Fruit fly (Drosophila melanogaster) whole organism, embryonic: Measurements from ENCODE around the gene CG7514.

Source experiments
- CG10431 ChIP-seq: fragments of 200-800 bp; sonication (Bioruptor generic); optimal IDR thresholded peaks from 3 replicates; lab custom pipeline; 2018; ENCODE audit warnings: missing biosample characterization, mild to moderate bottlenecking, missing genetic modification characterization
- CG11696 ChIP-seq: fragments of 200-800 bp; sonication (Bioruptor generic); IDR thresholded peaks from 2 replicates; pipeline ENCODE4 v1.3.6; 2022; ENCODE audit warnings: missing biosample characterization, missing genetic modification characterization
- CG17328 ChIP-seq: fragments of 200-800 bp; sonication (Bioruptor generic); IDR thresholded peaks from 2 replicates; pipeline ENCODE4 v1.3.6; 2022; ENCODE audit warnings: missing biosample characterization, missing genetic modification characterization
- Ets97D ChIP-seq: fragments of 200-800 bp; sonication (Bioruptor generic); optimal IDR thresholded peaks from 3 replicates; lab custom pipeline; 2016; ENCODE audit warnings: missing biosample characterization, missing genetic modification characterization
- Vsx1 ChIP-seq: fragments of 200-800 bp; sonication (Bioruptor generic); optimal IDR thresholded peaks from 2 replicates; lab custom pipeline; 2017; ENCODE audit warnings: missing biosample characterization, mild to moderate bottlenecking, missing genetic modification characterization, missing genetic modification reagents
- cwo ChIP-seq: fragments of 200-800 bp; sonication (Bioruptor generic); optimal IDR thresholded peaks from 3 replicates; lab custom pipeline; 2017; ENCODE audit warnings: missing biosample characterization, missing genetic modification characterization, mild to moderate bottlenecking, moderate library complexity, missing genetic modification reagents
- hkb ChIP-seq, 2 experiments: fragments of 200-800 bp in 1 of 2; fragments of >200 bp in 1 of 2; sonication (Bioruptor generic) in 1 of 2; IDR thresholded peaks in 1 of 2; optimal IDR thresholded peaks in 1 of 2; 2 replicates each; pipeline versions ENCODE4 v1.3.6 to Lab custom; 2017 to 2022; ENCODE audit warnings: missing biosample characterization in 1 of 2, missing genetic modification characterization in 1 of 2
- maf-S ChIP-seq: fragments of 200-800 bp; sonication (Bioruptor generic); optimal IDR thresholded peaks from 2 replicates; lab custom pipeline; 2016; ENCODE audit warnings: missing biosample characterization, missing genetic modification characterization
- psq ChIP-seq: fragments of 200-800 bp; sonication (Bioruptor generic); optimal IDR thresholded peaks from 2 replicates; lab custom pipeline; 2017; ENCODE audit warnings: missing biosample characterization, missing genetic modification characterization
- sens-2 ChIP-seq: fragments of 200-800 bp; sonication (Bioruptor generic); IDR thresholded peaks from 2 replicates; pipeline ENCODE4 v1.3.6; 2022; ENCODE audit warnings: missing biosample characterization, missing genetic modification characterization

DNA sequence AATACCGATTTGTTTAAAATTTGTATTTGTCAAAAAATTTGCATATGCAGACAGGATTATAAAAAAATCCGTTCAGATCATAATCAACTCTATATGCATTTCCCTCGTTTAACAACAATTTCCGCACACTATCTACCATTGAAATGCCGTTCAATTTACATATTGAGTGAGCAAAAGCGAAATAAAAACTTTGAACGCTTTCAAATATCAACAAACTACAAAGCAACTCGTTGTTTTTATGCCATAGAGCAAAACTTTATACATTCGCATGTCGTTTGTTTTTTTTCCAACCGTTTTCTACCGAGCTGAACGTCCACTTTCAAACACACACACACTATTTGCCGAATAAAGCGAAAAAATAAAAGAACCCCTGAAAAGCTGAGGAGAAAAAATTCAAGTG is 40.6 kb downstream of the CG7514 start, which contains the start of gene TTLL1B:
- TF ChIP-seq Ets97D (GFP tag; lab: Kevin White, UChicago), result no peak
- TF ChIP-seq maf-S, result no peak
- TF ChIP-seq hkb (optimal IDR thresholded peaks at IDR 0.05; lab: Kevin White, UChicago), result no peak
- no peak for TF ChIP-seq hkb (GFP tag; IDR thresholded peaks at IDR 0.05; lab: Robert Waterston, UW)
- no peak for TF ChIP-seq cwo (GFP tag; lab: Kevin White, UChicago)
- TF ChIP-seq psq (GFP tag; lab: Kevin White, UChicago), result no peak
- no peak for TF ChIP-seq CG11696 (GFP tag; lab: Robert Waterston, UW)
- TF ChIP-seq sens-2 (GFP tag; lab: Robert Waterston, UW), result no peak
- no peak for TF ChIP-seq CG17328 (GFP tag; lab: Robert Waterston, UW)
- no peak for TF ChIP-seq Vsx1 (GFP tag; lab: Kevin White, UChicago)
- no peak for TF ChIP-seq CG10431
